Fruit fly (Drosophila melanogaster) whole organism, embryonic: Measurements from ENCODE around the gene CG43925.
"Not testable (repeated sequence)": the region's sequence is repeated elsewhere in the genome, so short reads cannot be mapped to it uniquely, and the experiment has no call there.

Source experiments
- Atf6 ChIP-seq: fragments of 200-800 bp; sonication (Bioruptor generic); IDR thresholded peaks from 2 replicates; pipeline ENCODE4 v1.3.6; 2022; ENCODE audit warnings: missing biosample characterization, missing genetic modification characterization
- CG1024 ChIP-seq: fragments of 200-800 bp; sonication (Bioruptor generic); IDR thresholded peaks from 2 replicates; pipeline ENCODE4 v1.3.6; 2022; ENCODE audit warnings: missing biosample characterization, missing genetic modification characterization
- CG10366 ChIP-seq: fragments of 200-800 bp; sonication (Bioruptor generic); IDR thresholded peaks from 2 replicates; pipeline ENCODE4 v1.3.6; 2022; ENCODE audit warnings: missing biosample characterization, missing genetic modification characterization
- CG10959 ChIP-seq: fragments of 200-800 bp; sonication (Bioruptor generic); IDR thresholded peaks from 2 replicates; pipeline ENCODE4 v1.3.6; 2022; ENCODE audit warnings: missing biosample characterization, missing genetic modification characterization
- CG12391 ChIP-seq: fragments of 200-800 bp; sonication (Bioruptor generic); optimal IDR thresholded peaks from 3 replicates; lab custom pipeline; 2018; ENCODE audit warnings: missing biosample characterization, mild to moderate bottlenecking, missing genetic modification characterization, moderate library complexity
- CG12769 ChIP-seq: fragments of 200-800 bp; sonication (Bioruptor generic); optimal IDR thresholded peaks from 2 replicates; lab custom pipeline; 2019; ENCODE audit warnings: missing biosample characterization, mild to moderate bottlenecking, missing genetic modification characterization, moderate library complexity
- CG14710 ChIP-seq: fragments of 200-800 bp; sonication (Bioruptor generic); optimal IDR thresholded peaks from 3 replicates; lab custom pipeline; 2019; ENCODE audit warnings: missing biosample characterization, mild to moderate bottlenecking, missing genetic modification characterization, moderate library complexity
- CG16813 ChIP-seq: fragments of 200-800 bp; sonication (Bioruptor generic); IDR thresholded peaks from 3 replicates; pipeline ENCODE4 v1.3.6; 2022; ENCODE audit warnings: missing biosample characterization, missing genetic modification characterization; ENCODE audit not compliant: partially characterized antibody
- CG17361 ChIP-seq: fragments of 200-800 bp; sonication (Bioruptor generic); IDR thresholded peaks from 3 replicates; pipeline ENCODE4 v1.3.6; 2022; ENCODE audit warnings: missing biosample characterization, missing genetic modification characterization
- CG18476 ChIP-seq: fragments of 200-800 bp; sonication (Bioruptor generic); optimal IDR thresholded peaks from 2 replicates; lab custom pipeline; 2016; ENCODE audit warnings: missing biosample characterization, mild to moderate bottlenecking, missing genetic modification characterization
- CG2199 ChIP-seq: fragments of 200-800 bp; sonication (Bioruptor generic); IDR thresholded peaks from 3 replicates; pipeline ENCODE4 v1.3.6; 2022; ENCODE audit warnings: missing biosample characterization, missing genetic modification characterization
- CG2712 ChIP-seq: fragments of 200-800 bp; optimal IDR thresholded peaks from 3 replicates; lab custom pipeline; 2019; ENCODE audit warnings: missing biosample characterization, mild to moderate bottlenecking, missing genetic modification characterization, moderate library complexity
- CG32532 ChIP-seq: fragments of 200-800 bp; sonication (Bioruptor generic); IDR thresholded peaks from 2 replicates; pipeline ENCODE4 v1.3.6; 2022; ENCODE audit warnings: missing biosample characterization, missing genetic modification characterization
- CG34224 ChIP-seq: fragments of 200-800 bp; sonication (Bioruptor generic); IDR thresholded peaks from 3 replicates; pipeline ENCODE4 v1.3.6; 2022; ENCODE audit warnings: missing biosample characterization, missing genetic modification characterization; ENCODE audit not compliant: partially characterized antibody
- CG3847 ChIP-seq: fragments of 200-800 bp; sonication (Bioruptor generic); IDR thresholded peaks from 2 replicates; pipeline ENCODE4 v1.3.6; 2022; ENCODE audit warnings: missing biosample characterization, missing genetic modification characterization
- CG42726 ChIP-seq: fragments of 200-800 bp; sonication (Bioruptor generic); IDR thresholded peaks from 2 replicates; pipeline ENCODE4 v1.3.6; 2022; ENCODE audit warnings: missing biosample characterization, missing genetic modification characterization; ENCODE audit not compliant: partially characterized antibody
- CG4820 ChIP-seq: fragments of 200-800 bp; sonication (Bioruptor generic); optimal IDR thresholded peaks from 3 replicates; lab custom pipeline; 2016; ENCODE audit warnings: missing biosample characterization, missing genetic modification characterization
- CG8089 ChIP-seq: fragments of 200-800 bp; sonication (Bioruptor generic); optimal IDR thresholded peaks from 3 replicates; lab custom pipeline; 2016; ENCODE audit warnings: missing biosample characterization, missing genetic modification characterization
- CG8924 ChIP-seq: fragments of 200-800 bp; optimal IDR thresholded peaks from 3 replicates; lab custom pipeline; 2019; ENCODE audit warnings: missing biosample characterization, mild to moderate bottlenecking, missing genetic modification characterization, moderate library complexity
- CG9817 ChIP-seq: fragments of 200-800 bp; sonication (Bioruptor generic); optimal IDR thresholded peaks from 2 replicates; lab custom pipeline; 2018; ENCODE audit warnings: missing biosample characterization, mild to moderate bottlenecking, missing genetic modification characterization, moderate library complexity
- Chrac-16 ChIP-seq: fragments of 200-800 bp; sonication (Bioruptor generic); optimal IDR thresholded peaks from 3 replicates; lab custom pipeline; 2016; ENCODE audit warnings: missing biosample characterization, missing genetic modification characterization
- ERR ChIP-seq: fragments of 200-800 bp; sonication (Bioruptor generic); optimal IDR thresholded peaks from 2 replicates; lab custom pipeline; 2016; ENCODE audit warnings: missing biosample characterization, missing genetic modification characterization
- Ets65A ChIP-seq: fragments of 200-800 bp; sonication (Bioruptor generic); peaks from one replicate; lab custom pipeline; 2016; ENCODE audit warnings: missing biosample characterization, missing genetic modification characterization
- Fer1 ChIP-seq: fragments of 200-800 bp; sonication (Bioruptor generic); optimal IDR thresholded peaks from 2 replicates; lab custom pipeline; 2017; ENCODE audit warnings: missing biosample characterization, mild to moderate bottlenecking, missing genetic modification characterization
- Fer3 ChIP-seq: fragments of 200-800 bp; sonication (Bioruptor generic); optimal IDR thresholded peaks from 2 replicates; lab custom pipeline; 2018; ENCODE audit warnings: missing biosample characterization, mild to moderate bottlenecking, missing genetic modification characterization, moderate library complexity
- H15 ChIP-seq: fragments of 200-800 bp; sonication (Bioruptor generic); IDR thresholded peaks from 3 replicates; pipeline ENCODE4 v1.3.6; 2022; ENCODE audit warnings: missing biosample characterization, missing genetic modification characterization
- HLH3B ChIP-seq: fragments of 200-800 bp; sonication (Bioruptor generic); IDR thresholded peaks from 2 replicates; pipeline ENCODE4 v1.3.6; 2022; ENCODE audit warnings: missing biosample characterization, missing genetic modification characterization
- HLH54F ChIP-seq: fragments of 200-800 bp; sonication (Bioruptor generic); optimal IDR thresholded peaks from 3 replicates; lab custom pipeline; 2016; ENCODE audit warnings: missing biosample characterization, missing genetic modification characterization
- HmgZ ChIP-seq: fragments of 200-800 bp; sonication (Bioruptor generic); optimal IDR thresholded peaks from 2 replicates; lab custom pipeline; 2018; ENCODE audit warnings: missing biosample characterization, mild to moderate bottlenecking, missing genetic modification characterization
- MBD-R2 ChIP-seq: fragments of 200-800 bp; sonication (Bioruptor generic); IDR thresholded peaks from 2 replicates; pipeline ENCODE4 v1.3.6; 2022; ENCODE audit warnings: missing biosample characterization, missing genetic modification characterization
- NK7.1 ChIP-seq: fragments of 200-800 bp; sonication (Bioruptor generic); optimal IDR thresholded peaks from 3 replicates; lab custom pipeline; 2016; ENCODE audit warnings: missing biosample characterization, missing genetic modification characterization
- Rx ChIP-seq: fragments of 200-800 bp; sonication (Bioruptor generic); IDR thresholded peaks from 2 replicates; pipeline ENCODE4 v1.3.6; 2022; ENCODE audit warnings: missing biosample characterization, missing genetic modification characterization
- ara ChIP-seq: fragments of 200-800 bp; sonication (Bioruptor generic); IDR thresholded peaks from 2 replicates; pipeline ENCODE4 v1.3.6; 2022; ENCODE audit warnings: missing biosample characterization, missing genetic modification characterization
- caup ChIP-seq: fragments of 200-800 bp; sonication (Bioruptor generic); optimal IDR thresholded peaks from 3 replicates; lab custom pipeline; 2017; ENCODE audit warnings: missing biosample characterization, mild to moderate bottlenecking, missing genetic modification characterization, moderate library complexity; ENCODE audit not compliant: severe bottlenecking
- chn ChIP-seq: fragments of 200-800 bp; sonication (Bioruptor generic); optimal IDR thresholded peaks from 2 replicates; lab custom pipeline; 2016; ENCODE audit warnings: missing biosample characterization, missing genetic modification characterization
- dmrt11E ChIP-seq: fragments of 200-800 bp; sonication (Bioruptor generic); optimal IDR thresholded peaks from 3 replicates; lab custom pipeline; 2018; ENCODE audit warnings: missing biosample characterization, mild to moderate bottlenecking, missing genetic modification characterization, moderate library complexity
- gce ChIP-seq: fragments of 200-800 bp; sonication (Bioruptor generic); IDR thresholded peaks from 3 replicates; pipeline ENCODE4 v1.3.6; 2022; ENCODE audit warnings: missing biosample characterization, missing genetic modification characterization
- gro ChIP-seq: fragments of 200-800 bp; sonication (Bioruptor generic); optimal IDR thresholded peaks from 2 replicates; lab custom pipeline; 2016; ENCODE audit warnings: missing biosample characterization, missing genetic modification characterization
- gt ChIP-seq: fragments of 200-800 bp; sonication (Bioruptor generic); IDR thresholded peaks from 2 replicates; pipeline ENCODE4 v1.3.6; 2022; ENCODE audit warnings: missing biosample characterization, missing genetic modification characterization
- kay ChIP-seq: fragments of 200-800 bp; sonication (Bioruptor generic); optimal IDR thresholded peaks from 2 replicates; lab custom pipeline; 2016; ENCODE audit warnings: missing biosample characterization, missing genetic modification characterization
- mam ChIP-seq: fragments of 200-800 bp; sonication (Bioruptor generic); optimal IDR thresholded peaks from 3 replicates; lab custom pipeline; 2016; ENCODE audit warnings: missing biosample characterization, missing genetic modification characterization
- pan ChIP-seq, 4 experiments: fragments of >200 bp in 3 of 4; fragments of 200-800 bp in 1 of 4; sonication (Bioruptor generic) in 1 of 4; optimal IDR thresholded peaks in 3 of 4; IDR thresholded peaks in 1 of 4; 2 replicates each; pipeline versions ENCODE4 v1.3.6 to Lab custom; 2017 to 2022; ENCODE audit warnings: missing biosample characterization in 2 of 4, missing genetic modification characterization in 2 of 4, mixed read lengths in 1 of 4
- pho ChIP-seq: fragments of 200-800 bp; sonication (Bioruptor generic); optimal IDR thresholded peaks from 2 replicates; lab custom pipeline; 2016; ENCODE audit warnings: missing biosample characterization, missing genetic modification characterization
- pnt ChIP-seq: fragments of 200-800 bp; sonication (Bioruptor generic); optimal IDR thresholded peaks from 3 replicates; lab custom pipeline; 2016; ENCODE audit warnings: missing biosample characterization, missing genetic modification characterization
- ranshi ChIP-seq: fragments of 200-800 bp; sonication (Bioruptor generic); IDR thresholded peaks from 2 replicates; pipeline ENCODE4 v1.3.6; 2022; ENCODE audit warnings: missing biosample characterization, missing genetic modification characterization
- seq ChIP-seq: fragments of 200-800 bp; sonication (Bioruptor generic); IDR thresholded peaks from 2 replicates; pipeline ENCODE4 v1.3.6; 2022; ENCODE audit warnings: missing biosample characterization, missing genetic modification characterization
- ssp ChIP-seq: fragments of 200-800 bp; sonication (Bioruptor generic); IDR thresholded peaks from 2 replicates; pipeline ENCODE4 v1.3.6; 2022; ENCODE audit warnings: missing biosample characterization, missing genetic modification characterization
- sug ChIP-seq: fragments of 200-800 bp; optimal IDR thresholded peaks from 2 replicates; lab custom pipeline; 2019; ENCODE audit warnings: missing biosample characterization, mild to moderate bottlenecking, missing genetic modification characterization, moderate library complexity
- zen ChIP-seq: fragments of 200-800 bp; sonication (Bioruptor generic); optimal IDR thresholded peaks from 3 replicates; lab custom pipeline; 2018; ENCODE audit warnings: missing biosample characterization, mild to moderate bottlenecking, missing genetic modification characterization, moderate library complexity

CG43925 gene

dm6 chr2L:13215640-13216129 is 39.5 kb downstream of the CG43925 start (continued):
- TF ChIP-seq HLH3B: peak; percentile 66; the same call in 1 of the 2 replicates
- TF ChIP-seq HmgZ (tag; lab: Kevin White, UChicago): peak; percentile 25
- peak; percentile 34; the same call in 1 of the 2 replicates for TF ChIP-seq MBD-R2 (GFP tag; lab: Robert Waterston, UW)
- TF ChIP-seq Fer3: peak; percentile 62
- TF ChIP-seq HLH54F (GFP tag; lab: Kevin White, UChicago): peak; percentile 68
- TF ChIP-seq kay (GFP tag; lab: Kevin White, UChicago): peak; percentile 88
- peak; percentile 86 for TF ChIP-seq CG2199
- TF ChIP-seq caup (GFP tag; lab: Kevin White, UChicago): peak; percentile 80
- peak; percentile 46; the same call in 1 of the 2 replicates for TF ChIP-seq seq (GFP tag; lab: Robert Waterston, UW)
- TF ChIP-seq ERR (GFP tag; lab: Kevin White, UChicago): peak; percentile 76
- TF ChIP-seq pho (GFP tag; lab: Kevin White, UChicago): peak; percentile 56
- peak; percentile 33 for TF ChIP-seq sug (tag; lab: Kevin White, UChicago)
- peak; percentile 17 for TF ChIP-seq CG4820
- TF ChIP-seq gt (GFP tag; lab: Robert Waterston, UW): peak; percentile 44; the same call in 1 of the 2 replicates
- TF ChIP-seq CG42726 (GFP tag; lab: Robert Waterston, UW): peak; percentile 80
- peak; percentile 33 for TF ChIP-seq CG12391 (tag; lab: Kevin White, UChicago)
- TF ChIP-seq gce: 0 out of 3 replicates have a peak, but pooled peaks have one; percentile 55
- peak; percentile 29 for TF ChIP-seq CG14710
- peak; percentile 27 for TF ChIP-seq dmrt11E (tag; lab: Kevin White, UChicago)
- TF ChIP-seq zen (tag; lab: Kevin White, UChicago): peak; percentile 59
- TF ChIP-seq Ets65A (GFP tag; lab: Kevin White, UChicago): peak; percentile 93
- peak; percentile 53 for TF ChIP-seq CG2712 (tag; lab: Kevin White, UChicago)
- not testable (repeated sequence) for TF ChIP-seq pan (optimal IDR thresholded peaks at IDR 0.05; lab: Kevin White, UChicago)
- peak in 1 of 2 experiments; percentile 73 for TF ChIP-seq pan (GFP tag; optimal IDR thresholded peaks at IDR 0.05 in 1 of 2, IDR thresholded peaks at IDR 0.05 in 1 of 2)
- TF ChIP-seq ssp (GFP tag; lab: Robert Waterston, UW): peak; percentile 29; the same call in 1 of the 2 replicates
- TF ChIP-seq CG1024 (GFP tag; lab: Robert Waterston, UW): peak; percentile 50; the same call in 1 of the 2 replicates
- peak; percentile 13 for TF ChIP-seq Chrac-16 (GFP tag; lab: Kevin White, UChicago)
- peak; percentile 49; the same call in 1 of the 2 replicates for TF ChIP-seq ara (GFP tag; lab: Robert Waterston, UW)
- TF ChIP-seq CG16813: peak; percentile 54; the same call in 2 of the 3 replicates
- TF ChIP-seq Fer1: peak; percentile 10
- peak; percentile 2 for TF ChIP-seq pnt (GFP tag; lab: Kevin White, UChicago)
- peak; percentile 69 for TF ChIP-seq CG18476
- TF ChIP-seq chn (GFP tag; lab: Kevin White, UChicago): peak; percentile 27
- TF ChIP-seq H15 (GFP tag; lab: Robert Waterston, UW): peak; percentile 55; the same call in 1 of the 3 replicates
- 0 out of 2 replicates have a peak, but pooled peaks have one; percentile 13 for TF ChIP-seq CG3847 (GFP tag; lab: Robert Waterston, UW)
- peak; percentile 75 for TF ChIP-seq CG10959 (GFP tag; lab: Robert Waterston, UW)
- peak; percentile 72 for TF ChIP-seq CG32532 (GFP tag; lab: Robert Waterston, UW)
- peak; percentile 8 for TF ChIP-seq CG8089 (GFP tag; lab: Kevin White, UChicago)
- peak; percentile 36 for TF ChIP-seq mam (GFP tag; lab: Kevin White, UChicago)
- TF ChIP-seq CG9817 (tag; lab: Kevin White, UChicago): peak; percentile 26
- TF ChIP-seq CG12769 (tag; lab: Kevin White, UChicago): peak; percentile 70
- 0 out of 2 replicates have a peak, but pooled peaks have one; percentile 14 for TF ChIP-seq Rx (GFP tag; lab: Robert Waterston, UW)
- peak; percentile 49; the same call in 1 of the 2 replicates for TF ChIP-seq Atf6 (GFP tag; lab: Robert Waterston, UW)
- TF ChIP-seq NK7.1 (GFP tag; lab: Kevin White, UChicago): peak; percentile 3
- peak; percentile 84 for TF ChIP-seq gro
- 0 out of 2 replicates have a peak, but pooled peaks have one; percentile 58 for TF ChIP-seq ranshi
- peak; percentile 35; the same call in 1 of the 3 replicates for TF ChIP-seq CG34224 (GFP tag; lab: Robert Waterston, UW)
- TF ChIP-seq CG8924 (tag; lab: Kevin White, UChicago): peak; percentile 20
- TF ChIP-seq CG10366 (GFP tag; lab: Robert Waterston, UW): peak; percentile 44; the same call in 1 of the 2 replicates
- TF ChIP-seq CG17361: peak; percentile 52; the same call in 1 of the 3 replicates
